Worm (Caenorhabditis elegans) whole organism, midembryonic: ENCODE results near the gene C02F4.4.

ENCODE experiments used
- T22C8.4 ChIP-seq: fragments of 200-800 bp; sonication (Bioruptor generic); IDR thresholded peaks from 2 replicates; pipeline ENCODE4 v1.3.6; 2022; ENCODE audit warnings: missing genetic modification characterization, missing compliant biosample characterization
- cog-1 ChIP-seq: sonication (generic microtip); optimal IDR thresholded peaks from 2 replicates; lab custom pipeline; 2016; ENCODE audit warnings: missing genetic modification characterization, missing compliant biosample characterization
- flt-1 ChIP-seq: fragments of 200-800 bp; sonication (Bioruptor generic); IDR thresholded peaks from 2 replicates; pipeline ENCODE4 v1.3.6; 2022; ENCODE audit warnings: missing genetic modification characterization, missing compliant biosample characterization
- klf-2 ChIP-seq: fragments of 200-800 bp; sonication (Bioruptor generic); conservative IDR thresholded peaks from 2 replicates; pipeline ENCODE4 v1.3.6; 2022; ENCODE audit warnings: missing genetic modification reagents, missing genetic modification characterization, missing compliant biosample characterization
- med-1 ChIP-seq: sonication (generic microtip); optimal IDR thresholded peaks from 2 replicates; lab custom pipeline; 2017; ENCODE audit warnings: missing genetic modification characterization, mild to moderate bottlenecking, missing compliant biosample characterization, antibody characterized with exemption, missing genetic modification reagents; ENCODE audit not compliant: insufficient read depth
- ref-1 ChIP-seq: fragments of 200-800 bp; sonication (Bioruptor generic); conservative IDR thresholded peaks from 2 replicates; pipeline ENCODE4 v1.3.6; 2022; ENCODE audit warnings: missing genetic modification reagents, missing genetic modification characterization, missing compliant biosample characterization
- tab-1 ChIP-seq: fragments of 200-800 bp; sonication (Bioruptor generic); IDR thresholded peaks from 2 replicates; pipeline ENCODE4 v1.3.6; 2022; ENCODE audit warnings: missing genetic modification characterization, missing compliant biosample characterization
- ztf-23 ChIP-seq: fragments of 200-800 bp; sonication (Bioruptor generic); IDR thresholded peaks from 2 replicates; pipeline ENCODE4 v1.3.6; 2022; ENCODE audit warnings: missing genetic modification reagents, missing genetic modification characterization, missing compliant biosample characterization

- TF ChIP-seq med-1 (GFP tag; lab: Kevin White, UChicago) (no peak), flt-1 (no peak), cog-1 (tag; lab: Kevin White, UChicago) (no peak), klf-2 (GFP tag; lab: Robert Waterston, UW) (no peak), T22C8.4 (no peak), ref-1 (GFP tag; lab: Robert Waterston, UW) (no peak), tab-1 (GFP tag; lab: Robert Waterston, UW) (no peak), ztf-23 (GFP tag; lab: Robert Waterston, UW) (no peak)
These were observed 15.6 kb upstream of the C02F4.4 start, which contains the start of gene T07G12.2 for ce11 chrIV:10530648-10531047.
